Fruit fly (Drosophila melanogaster) whole organism, embryonic: ENCODE data around the gene SIFaR.

Source experiments
- ATbp ChIP-seq: fragments of 200-800 bp; sonication (Bioruptor generic); optimal IDR thresholded peaks from 2 replicates; lab custom pipeline; 2017; ENCODE audit warnings: missing biosample characterization, mild to moderate bottlenecking, missing genetic modification characterization, missing genetic modification reagents
- Atf3 ChIP-seq: fragments of 200-800 bp; sonication (Bioruptor generic); optimal IDR thresholded peaks from 3 replicates; lab custom pipeline; 2016; ENCODE audit warnings: missing biosample characterization, missing genetic modification characterization
- CG10543 ChIP-seq: fragments of 200-800 bp; sonication (Bioruptor generic); optimal IDR thresholded peaks from 3 replicates; lab custom pipeline; 2017; ENCODE audit warnings: missing biosample characterization, mild to moderate bottlenecking, missing genetic modification characterization, moderate library complexity
- CG12659 ChIP-seq: fragments of 200-800 bp; sonication (Bioruptor generic); optimal IDR thresholded peaks from 3 replicates; lab custom pipeline; 2017; ENCODE audit warnings: mild to moderate bottlenecking, missing biosample characterization, missing genetic modification reagents, missing genetic modification characterization
- CG13287 ChIP-seq: fragments of 200-800 bp; sonication (Bioruptor generic); IDR thresholded peaks from 2 replicates; pipeline ENCODE4 v1.3.6; 2022; ENCODE audit warnings: missing biosample characterization, missing genetic modification characterization; ENCODE audit not compliant: partially characterized antibody
- CG13775 ChIP-seq: fragments of 200-800 bp; sonication (Bioruptor generic); optimal IDR thresholded peaks from 3 replicates; lab custom pipeline; 2017; ENCODE audit warnings: missing biosample characterization, mild to moderate bottlenecking, missing genetic modification characterization
- CG14441 ChIP-seq: fragments of 200-800 bp; sonication (Bioruptor generic); IDR thresholded peaks from 2 replicates; pipeline ENCODE4 v1.3.6; 2022; ENCODE audit warnings: missing biosample characterization, missing genetic modification characterization
- CG15601 ChIP-seq: fragments of 200-800 bp; sonication (Bioruptor generic); optimal IDR thresholded peaks from 3 replicates; lab custom pipeline; 2019; ENCODE audit warnings: missing biosample characterization, mild to moderate bottlenecking, missing genetic modification characterization, moderate library complexity
- CG18262 ChIP-seq: fragments of 200-800 bp; optimal IDR thresholded peaks from 3 replicates; lab custom pipeline; 2019; ENCODE audit warnings: missing biosample characterization, mild to moderate bottlenecking, missing genetic modification characterization, moderate library complexity
- CG18599 ChIP-seq: fragments of 200-800 bp; sonication (Bioruptor generic); optimal IDR thresholded peaks from 3 replicates; lab custom pipeline; 2017; ENCODE audit warnings: missing biosample characterization, missing genetic modification characterization, mild to moderate bottlenecking, moderate library complexity, missing genetic modification reagents
- CG18619 ChIP-seq: fragments of 200-800 bp; sonication (Bioruptor generic); optimal IDR thresholded peaks from 3 replicates; lab custom pipeline; 2017; ENCODE audit warnings: missing biosample characterization, mild to moderate bottlenecking, missing genetic modification characterization
- CG2120 ChIP-seq: fragments of 200-800 bp; sonication (Bioruptor generic); optimal IDR thresholded peaks from 3 replicates; lab custom pipeline; 2016; ENCODE audit warnings: missing biosample characterization, missing genetic modification characterization
- CG30020 ChIP-seq: fragments of 200-800 bp; optimal IDR thresholded peaks from 2 replicates; lab custom pipeline; 2019; ENCODE audit warnings: missing biosample characterization, mild to moderate bottlenecking, missing genetic modification characterization, moderate library complexity
- CG42726 ChIP-seq: fragments of 200-800 bp; sonication (Bioruptor generic); IDR thresholded peaks from 2 replicates; pipeline ENCODE4 v1.3.6; 2022; ENCODE audit warnings: missing biosample characterization, missing genetic modification characterization; ENCODE audit not compliant: partially characterized antibody
- CG4707 ChIP-seq: fragments of 200-800 bp; sonication (Bioruptor generic); optimal IDR thresholded peaks from 2 replicates; lab custom pipeline; 2018; ENCODE audit warnings: missing biosample characterization, mild to moderate bottlenecking, missing genetic modification characterization, moderate library complexity
- CG5245 ChIP-seq: fragments of 200-800 bp; sonication (Bioruptor generic); optimal IDR thresholded peaks from 3 replicates; lab custom pipeline; 2016; ENCODE audit warnings: missing biosample characterization, missing genetic modification characterization
- CG7987 ChIP-seq: fragments of 200-800 bp; sonication (Bioruptor generic); optimal IDR thresholded peaks from 2 replicates; lab custom pipeline; 2018; ENCODE audit warnings: missing biosample characterization, mild to moderate bottlenecking, missing genetic modification characterization, moderate library complexity
- CG8281 ChIP-seq: fragments of 200-800 bp; sonication (Bioruptor generic); optimal IDR thresholded peaks from 2 replicates; lab custom pipeline; 2018; ENCODE audit warnings: missing biosample characterization, mild to moderate bottlenecking, missing genetic modification characterization, moderate library complexity
- CG8388 ChIP-seq: fragments of 200-800 bp; sonication (Bioruptor generic); optimal IDR thresholded peaks from 2 replicates; lab custom pipeline; 2019; ENCODE audit warnings: missing biosample characterization, mild to moderate bottlenecking, missing genetic modification characterization, moderate library complexity
- CG8924 ChIP-seq: fragments of 200-800 bp; optimal IDR thresholded peaks from 3 replicates; lab custom pipeline; 2019; ENCODE audit warnings: missing biosample characterization, mild to moderate bottlenecking, missing genetic modification characterization, moderate library complexity
- CG9437 ChIP-seq: fragments of 200-800 bp; sonication (Bioruptor generic); optimal IDR thresholded peaks from 2 replicates; lab custom pipeline; 2018; ENCODE audit warnings: missing biosample characterization, mild to moderate bottlenecking, missing genetic modification characterization
- Doc2 ChIP-seq: fragments of 200-800 bp; sonication (Bioruptor generic); IDR thresholded peaks from 2 replicates; pipeline ENCODE4 v1.3.6; 2022; ENCODE audit warnings: missing biosample characterization, missing genetic modification characterization
- Ets97D ChIP-seq: fragments of 200-800 bp; sonication (Bioruptor generic); optimal IDR thresholded peaks from 3 replicates; lab custom pipeline; 2016; ENCODE audit warnings: missing biosample characterization, missing genetic modification characterization
- Jarid2 ChIP-seq: fragments of 200-800 bp; sonication (Bioruptor generic); optimal IDR thresholded peaks from 3 replicates; lab custom pipeline; 2017; ENCODE audit warnings: mild to moderate bottlenecking, missing biosample characterization, missing genetic modification reagents, missing genetic modification characterization
- Med ChIP-seq: fragments of 200-800 bp; sonication (Bioruptor generic); peaks from one replicate; lab custom pipeline; 2016; ENCODE audit warnings: missing biosample characterization, missing genetic modification characterization, mild to moderate bottlenecking, inconsistent platforms, moderate library complexity
- NC2β ChIP-seq: fragments of 200-800 bp; sonication (Bioruptor generic); optimal IDR thresholded peaks from 2 replicates; lab custom pipeline; 2016; ENCODE audit warnings: missing biosample characterization, missing genetic modification characterization
- NfI ChIP-seq: fragments of 200-800 bp; sonication (Bioruptor generic); optimal IDR thresholded peaks from 3 replicates; lab custom pipeline; 2018; ENCODE audit warnings: missing biosample characterization, mild to moderate bottlenecking, missing genetic modification characterization, moderate library complexity
- Poxn ChIP-seq: fragments of 200-800 bp; sonication (Bioruptor generic); IDR thresholded peaks from 2 replicates; pipeline ENCODE4 v1.3.6; 2022; ENCODE audit warnings: missing biosample characterization, missing genetic modification characterization
- Sin3A ChIP-seq: fragments of >200 bp; optimal IDR thresholded peaks from 2 replicates; lab custom pipeline; 2018
- Sox102F ChIP-seq: fragments of 200-800 bp; sonication (Bioruptor generic); optimal IDR thresholded peaks from 2 replicates; lab custom pipeline; 2018; ENCODE audit warnings: missing biosample characterization, mild to moderate bottlenecking, missing genetic modification characterization, moderate library complexity
- Vsx1 ChIP-seq: fragments of 200-800 bp; sonication (Bioruptor generic); optimal IDR thresholded peaks from 2 replicates; lab custom pipeline; 2017; ENCODE audit warnings: missing biosample characterization, mild to moderate bottlenecking, missing genetic modification characterization, missing genetic modification reagents
- corto ChIP-seq: fragments of 200-800 bp; sonication (Bioruptor generic); optimal IDR thresholded peaks from 2 replicates; lab custom pipeline; 2016; ENCODE audit warnings: missing biosample characterization, mild to moderate bottlenecking, missing genetic modification characterization, moderate library complexity
- dmrt11E ChIP-seq: fragments of 200-800 bp; sonication (Bioruptor generic); optimal IDR thresholded peaks from 3 replicates; lab custom pipeline; 2018; ENCODE audit warnings: missing biosample characterization, mild to moderate bottlenecking, missing genetic modification characterization, moderate library complexity
- fd102C ChIP-seq: fragments of 200-800 bp; sonication (Bioruptor generic); optimal IDR thresholded peaks from 2 replicates; lab custom pipeline; 2018; ENCODE audit warnings: missing biosample characterization, mild to moderate bottlenecking, missing genetic modification characterization, moderate library complexity
- fd3F ChIP-seq: fragments of 200-800 bp; sonication (Bioruptor generic); optimal IDR thresholded peaks from 2 replicates; lab custom pipeline; 2018; ENCODE audit warnings: missing biosample characterization, mild to moderate bottlenecking, missing genetic modification characterization, moderate library complexity
- hb ChIP-seq: fragments of 200-800 bp; sonication (Bioruptor generic); IDR thresholded peaks from 3 replicates; pipeline ENCODE4 v1.3.6; 2022; ENCODE audit warnings: missing biosample characterization, missing genetic modification characterization; ENCODE audit not compliant: partially characterized antibody
- lab ChIP-seq: fragments of 200-800 bp; sonication (Bioruptor generic); optimal IDR thresholded peaks from 3 replicates; lab custom pipeline; 2017; ENCODE audit warnings: missing biosample characterization, missing genetic modification characterization, mild to moderate bottlenecking, moderate library complexity, missing genetic modification reagents
- nerfin-1 ChIP-seq: fragments of 200-800 bp; sonication (Bioruptor generic); optimal IDR thresholded peaks from 3 replicates; lab custom pipeline; 2019; ENCODE audit warnings: missing biosample characterization, mild to moderate bottlenecking, missing genetic modification characterization, moderate library complexity
- nom ChIP-seq: fragments of 200-800 bp; sonication (Bioruptor generic); optimal IDR thresholded peaks from 2 replicates; lab custom pipeline; 2017; ENCODE audit warnings: missing biosample characterization, missing genetic modification characterization, mild to moderate bottlenecking, moderate library complexity, missing genetic modification reagents
- oc ChIP-seq: fragments of 200-800 bp; sonication (Bioruptor generic); optimal IDR thresholded peaks from 2 replicates; lab custom pipeline; 2018; ENCODE audit warnings: missing biosample characterization, mild to moderate bottlenecking, missing genetic modification characterization, moderate library complexity
- odd ChIP-seq: fragments of 200-800 bp; sonication (Bioruptor generic); optimal IDR thresholded peaks from 2 replicates; lab custom pipeline; 2017; ENCODE audit warnings: missing biosample characterization, mild to moderate bottlenecking, missing genetic modification characterization
- org-1 ChIP-seq: fragments of 200-800 bp; sonication (Bioruptor generic); optimal IDR thresholded peaks from 2 replicates; lab custom pipeline; 2017; ENCODE audit warnings: missing biosample characterization, missing genetic modification characterization
- prd ChIP-seq, 3 experiments: fragments of >200 bp in 2 of 3; fragments of 200-800 bp in 1 of 3; sonication (Bioruptor generic) in 1 of 3; optimal IDR thresholded peaks in 2 of 3; IDR thresholded peaks in 1 of 3; 2 replicates in 2 of 3; 3 replicates in 1 of 3; pipeline versions ENCODE4 v1.3.6 to Lab custom; 2017 to 2022; ENCODE audit warnings: missing biosample characterization in 1 of 3, missing genetic modification characterization in 1 of 3
- row ChIP-seq: fragments of 200-800 bp; sonication (Bioruptor generic); IDR thresholded peaks from 3 replicates; pipeline ENCODE4 v1.3.6; 2022; ENCODE audit warnings: missing biosample characterization, missing genetic modification characterization
- scrt ChIP-seq: fragments of 200-800 bp; sonication (Bioruptor generic); optimal IDR thresholded peaks from 2 replicates; lab custom pipeline; 2018; ENCODE audit warnings: missing biosample characterization, mild to moderate bottlenecking, missing genetic modification characterization, moderate library complexity
- sug ChIP-seq: fragments of 200-800 bp; optimal IDR thresholded peaks from 2 replicates; lab custom pipeline; 2019; ENCODE audit warnings: missing biosample characterization, mild to moderate bottlenecking, missing genetic modification characterization, moderate library complexity
- tio ChIP-seq: fragments of 200-800 bp; sonication (Bioruptor generic); optimal IDR thresholded peaks from 2 replicates; lab custom pipeline; 2017; ENCODE audit warnings: missing biosample characterization, missing genetic modification characterization, inconsistent platforms
- trem ChIP-seq: fragments of 200-800 bp; optimal IDR thresholded peaks from 3 replicates; lab custom pipeline; 2019; ENCODE audit warnings: missing biosample characterization, mild to moderate bottlenecking, missing genetic modification characterization, moderate library complexity

Gene SIFaR

DNA sequence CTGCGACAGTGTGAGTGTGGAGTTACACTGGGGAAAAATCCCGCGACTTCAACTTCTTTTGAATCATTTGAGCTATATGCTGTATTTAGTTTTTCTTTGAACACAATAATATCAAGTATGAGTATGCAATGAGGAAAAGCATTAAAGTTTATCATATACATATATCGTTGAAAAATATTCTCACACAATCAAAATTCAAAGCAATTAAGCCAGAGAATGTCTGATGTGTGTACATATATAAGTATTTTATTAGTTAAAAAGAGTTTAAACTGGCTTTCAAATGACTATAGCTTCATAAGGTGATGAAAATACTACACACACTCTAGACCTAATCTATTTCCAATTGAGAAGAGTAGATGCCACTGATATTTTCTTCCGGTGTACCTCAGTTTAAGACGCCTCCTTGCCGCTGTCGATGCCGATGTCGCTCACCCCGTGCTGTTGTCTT lies 43.0 kb upstream of the SIFaR start:
- TF ChIP-seq Sox102F (GFP tag; lab: Kevin White, UChicago) (peak; percentile 48), Sin3A (no peak), NC2β (GFP tag; lab: Kevin White, UChicago) (peak; percentile 48), nerfin-1 (tag; lab: Kevin White, UChicago) (peak; percentile 43), Med (GFP tag; lab: Kevin White, UChicago) (peak; percentile 56), CG30020 (tag; lab: Kevin White, UChicago) (peak; percentile 32), CG13287 (no peak), org-1 (GFP tag; lab: Kevin White, UChicago) (peak; percentile 42), CG12659 (peak; percentile 59), CG4707 (no peak), NfI (peak; percentile 25), CG18599 (GFP tag; lab: Kevin White, UChicago) (peak; percentile 47), CG42726 (GFP tag; lab: Robert Waterston, UW) (no peak), CG7987 (no peak), scrt (peak; percentile 5), trem (tag; lab: Kevin White, UChicago) (peak; percentile 56), oc (tag; lab: Kevin White, UChicago) (peak; percentile 17), Doc2 (GFP tag; lab: Robert Waterston, UW) (no peak), ATbp (peak; percentile 31), nom (GFP tag; lab: Kevin White, UChicago) (peak; percentile 2), CG2120 (peak; percentile 23), CG8281 (tag; lab: Kevin White, UChicago) (no peak), CG18619 (GFP tag; lab: Kevin White, UChicago) (peak; percentile 26), hb (GFP tag; lab: Robert Waterston, UW) (no peak), prd (optimal IDR thresholded peaks at IDR 0.05; lab: Kevin White, UChicago) (no peak), prd (GFP tag; IDR thresholded peaks at IDR 0.05; lab: Robert Waterston, UW) (peak; percentile 37; the same call in 1 of the 3 replicates), Poxn (GFP tag; lab: Robert Waterston, UW) (no peak), CG9437 (GFP tag; lab: Kevin White, UChicago) (peak; percentile 61), Jarid2 (no peak), fd102C (GFP tag; lab: Kevin White, UChicago) (peak; percentile 12), Ets97D (GFP tag; lab: Kevin White, UChicago) (no peak), CG18262 (peak; percentile 80), dmrt11E (tag; lab: Kevin White, UChicago) (peak; percentile 88), lab (GFP tag; lab: Kevin White, UChicago) (peak; percentile 46), fd3F (GFP tag; lab: Kevin White, UChicago) (no peak), corto (GFP tag; lab: Kevin White, UChicago) (peak; percentile 60), row (GFP tag; lab: Robert Waterston, UW) (peak; percentile 63), CG13775 (peak; percentile 79), sug (tag; lab: Kevin White, UChicago) (peak; percentile 1), Vsx1 (GFP tag; lab: Kevin White, UChicago) (peak; percentile 3), odd (GFP tag; lab: Kevin White, UChicago) (peak; percentile 32), CG8388 (GFP tag; lab: Kevin White, UChicago) (peak; percentile 50), tio (GFP tag; lab: Kevin White, UChicago) (peak; percentile 75), CG14441 (GFP tag; lab: Robert Waterston, UW) (no peak), CG8924 (peak; percentile 72), CG15601 (tag; lab: Kevin White, UChicago) (peak; percentile 60), CG5245 (GFP tag; lab: Kevin White, UChicago) (peak; percentile 1), Atf3 (GFP tag; lab: Kevin White, UChicago) (peak; percentile 23), CG10543 (GFP tag; lab: Kevin White, UChicago) (no peak)
